Worm (Caenorhabditis elegans) whole organism, late embryonic: ENCODE measurements around the gene Y45F3A.5.

Experiments used
- ama-1 ChIP-seq: fragments of 150-350 bp; optimal IDR thresholded peaks from 2 replicates; lab custom pipeline; 2014
- ceh-31 ChIP-seq: sonication (generic microtip); optimal IDR thresholded peaks from 2 replicates; lab custom pipeline; 2016; ENCODE audit warnings: missing genetic modification characterization, missing compliant biosample characterization
- ceh-45 ChIP-seq: fragments of 200-800 bp; sonication (Bioruptor generic); IDR thresholded peaks from 2 replicates; pipeline ENCODE4 v1.3.6; 2022; ENCODE audit warnings: missing genetic modification reagents, missing genetic modification characterization, missing compliant biosample characterization
- ceh-9 ChIP-seq: sonication (generic microtip); optimal IDR thresholded peaks from 2 replicates; lab custom pipeline; 2016; ENCODE audit warnings: mild to moderate bottlenecking, missing genetic modification characterization, inconsistent platforms, missing compliant biosample characterization
- dmd-4 ChIP-seq: sonication (generic microtip); optimal IDR thresholded peaks from 2 replicates; lab custom pipeline; 2016; ENCODE audit warnings: borderline replicate concordance, missing genetic modification characterization, missing compliant biosample characterization
- ets-4 ChIP-seq: sonication (generic microtip); optimal IDR thresholded peaks from 2 replicates; lab custom pipeline; 2016; ENCODE audit warnings: missing genetic modification characterization, missing compliant biosample characterization
- lim-6 ChIP-seq: sonication (generic microtip); optimal IDR thresholded peaks from 2 replicates; lab custom pipeline; 2016; ENCODE audit warnings: missing genetic modification characterization, missing compliant biosample characterization
- nfya-1 ChIP-seq: sonication (generic microtip); optimal IDR thresholded peaks from 2 replicates; lab custom pipeline; 2017; ENCODE audit warnings: missing genetic modification characterization, mild to moderate bottlenecking, missing compliant biosample characterization, antibody characterized with exemption, moderate library complexity
- nhr-232 ChIP-seq: sonication (generic microtip); optimal IDR thresholded peaks from 2 replicates; lab custom pipeline; 2016; ENCODE audit warnings: missing genetic modification characterization, missing compliant biosample characterization
- npax-4 ChIP-seq: sonication (generic microtip); optimal IDR thresholded peaks from 2 replicates; lab custom pipeline; 2016; ENCODE audit warnings: missing genetic modification characterization, missing compliant biosample characterization
- pax-1 ChIP-seq: fragments of 150-350 bp; optimal IDR thresholded peaks from 2 replicates; lab custom pipeline; 2014; ENCODE audit warnings: missing biosample characterization, missing genetic modification characterization
- pqm-1 ChIP-seq: sonication (generic microtip); optimal IDR thresholded peaks from 2 replicates; lab custom pipeline; 2016; ENCODE audit warnings: missing genetic modification characterization, missing compliant biosample characterization
- sdc-2 ChIP-seq: sonication (generic microtip); optimal IDR thresholded peaks from 2 replicates; lab custom pipeline; 2016; ENCODE audit warnings: missing genotype, missing genetic modification characterization, missing compliant biosample characterization
- syd-9 ChIP-seq: sonication (generic microtip); optimal IDR thresholded peaks from 2 replicates; lab custom pipeline; 2016; ENCODE audit warnings: mild to moderate bottlenecking, missing genetic modification characterization, moderate library complexity, missing compliant biosample characterization

ce11 chrIII:10592074-10592473, 5.9 kb upstream of the Y45F3A.5 start:
- no peak for TF ChIP-seq npax-4 (tag; lab: Kevin White, UChicago)
- no peak for TF ChIP-seq ceh-45
- TF ChIP-seq ceh-31 (tag; lab: Kevin White, UChicago), result no peak
- no peak for TF ChIP-seq ceh-9 (tag; lab: Kevin White, UChicago)
- TF ChIP-seq pax-1 (tag; lab: Kevin White, UChicago), result no peak
- TF ChIP-seq sdc-2 (tag; lab: Kevin White, UChicago), result no peak
- no peak for TF ChIP-seq nhr-232 (tag; lab: Kevin White, UChicago)
- TF ChIP-seq nfya-1 (tag; lab: Kevin White, UChicago), result no peak
- no peak for TF ChIP-seq pqm-1
- no peak for TF ChIP-seq dmd-4 (tag; lab: Kevin White, UChicago)
- TF ChIP-seq syd-9 (tag; lab: Kevin White, UChicago), result no peak
- TF ChIP-seq ets-4 (tag; lab: Kevin White, UChicago), result no peak
- no peak for TF ChIP-seq ama-1 (lab: Kevin White, UChicago)
- TF ChIP-seq lim-6 (tag; lab: Kevin White, UChicago), result no peak
